Fruit fly (Drosophila melanogaster): Measurements from ENCODE around the gene Cdlc2.

The Cdlc2 gene

DNA sequence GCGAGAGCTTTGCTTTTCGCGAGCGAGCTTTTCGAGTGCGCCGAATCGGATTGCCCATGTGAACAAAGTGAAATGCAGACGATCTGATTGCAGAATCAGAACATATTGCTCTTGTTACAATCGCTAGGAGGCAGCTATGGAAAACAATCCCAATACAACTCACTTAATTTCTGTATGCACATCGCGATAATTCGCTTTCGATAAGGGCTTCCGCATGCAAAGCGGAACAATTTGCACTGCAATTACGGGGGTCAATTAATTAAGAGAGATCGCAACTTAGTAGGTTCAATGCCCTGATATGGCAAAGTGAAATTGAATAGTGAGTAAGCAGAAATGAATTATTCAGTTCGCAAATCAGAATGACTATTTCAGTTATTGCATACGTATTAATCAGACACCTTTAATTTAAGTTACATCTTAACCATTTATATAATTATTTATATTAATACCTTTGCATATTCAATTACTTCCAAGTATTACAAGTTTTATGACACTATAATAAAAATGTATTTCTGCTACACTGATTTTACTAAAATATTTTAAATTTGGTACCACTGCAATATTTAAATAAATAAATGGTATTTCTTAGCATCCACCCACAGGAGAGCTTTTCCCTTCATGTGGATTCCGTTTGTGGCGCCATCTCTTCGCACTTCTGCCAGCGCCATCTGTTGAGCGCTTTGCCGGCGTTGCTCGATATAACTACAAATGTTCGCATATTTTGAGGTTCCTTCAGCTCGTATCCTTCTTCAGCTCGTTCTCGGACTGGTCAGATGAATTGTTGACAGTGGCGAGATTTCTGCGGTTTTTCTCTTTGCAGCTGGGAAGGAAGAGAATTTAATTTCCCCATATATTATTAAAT, 17.8 kb downstream of the Cdlc2 start, which contains the start of gene NLaz (continued):
- TF ChIP-seq pros (GFP tag; optimal IDR thresholded peaks at IDR 0.05) (no peak), CG9437 (GFP tag; optimal IDR thresholded peaks at IDR 0.05) (no peak), CG11456 (GFP tag; IDR thresholded peaks at IDR 0.05) (peak; percentile 97), gce (GFP tag; IDR thresholded peaks at IDR 0.05) (0 out of 3 replicates have a peak, but pooled peaks have one; percentile 11), CG2199 (GFP tag; IDR thresholded peaks at IDR 0.05) (no peak; the same call in 2 of the 3 replicates), CG3838 (GFP tag; optimal IDR thresholded peaks at IDR 0.05) (no peak), Med (GFP tag) (peak; percentile 94), CG10979 (tag; optimal IDR thresholded peaks at IDR 0.05) (no peak), CG5953 (GFP tag; IDR thresholded peaks at IDR 0.05) (0 out of 2 replicates have a peak, but pooled peaks have one; percentile 16), CG7556 (GFP tag; optimal IDR thresholded peaks at IDR 0.05) (no peak), CG6272 (GFP tag; IDR thresholded peaks at IDR 0.05) (no peak), dpn (GFP tag; optimal IDR thresholded peaks at IDR 0.05) (peak in 1 of 2 experiments; percentile 49), CG8924 (tag; optimal IDR thresholded peaks at IDR 0.05) (no peak), CG14860 (GFP tag; IDR thresholded peaks at IDR 0.05; ENCODE audit: partially characterized antibody) (no peak), H2.0 (GFP tag; IDR thresholded peaks at IDR 0.05) (peak; percentile 69), CG2120 (GFP tag; optimal IDR thresholded peaks at IDR 0.05) (no peak), CG10959 (GFP tag; IDR thresholded peaks at IDR 0.05) (peak; percentile 57), trh (GFP tag; optimal IDR thresholded peaks at IDR 0.05) (no peak), CG14014 (GFP tag; IDR thresholded peaks at IDR 0.05) (0 out of 2 replicates have a peak, but pooled peaks have one; percentile 7), CG4730 (GFP tag; IDR thresholded peaks at IDR 0.05) (no peak), HmgZ (tag; optimal IDR thresholded peaks at IDR 0.05) (no peak), zfh2 (GFP tag; optimal IDR thresholded peaks at IDR 0.05) (no peak), sna (GFP tag; IDR thresholded peaks at IDR 0.05; ENCODE audit: partially characterized antibody) (no peak), CG1603 (tag; optimal IDR thresholded peaks at IDR 0.05) (peak; percentile 35), CG10565 (GFP tag; optimal IDR thresholded peaks at IDR 0.05) (no peak), CG12236 (GFP tag; optimal IDR thresholded peaks at IDR 0.05) (no peak), CG7839 (tag; optimal IDR thresholded peaks at IDR 0.05) (peak; percentile 48), ssp (GFP tag; IDR thresholded peaks at IDR 0.05) (peak; percentile 38; the same call in 1 of the 2 replicates), fd64A (GFP tag; optimal IDR thresholded peaks at IDR 0.05) (no peak), dmrt99B (tag; optimal IDR thresholded peaks at IDR 0.05) (peak; percentile 28), CG3065 (GFP tag; optimal IDR thresholded peaks at IDR 0.05) (no peak), CG10274 (GFP tag; optimal IDR thresholded peaks at IDR 0.05) (no peak), sens-2 (GFP tag; IDR thresholded peaks at IDR 0.05) (no peak), CG3995 (GFP tag; optimal IDR thresholded peaks at IDR 0.05) (no peak), CG7786 (GFP tag; optimal IDR thresholded peaks at IDR 0.05) (no peak), CG3847 (GFP tag; IDR thresholded peaks at IDR 0.05) (peak; percentile 53), Hr3 (GFP tag; optimal IDR thresholded peaks at IDR 0.05) (peak; percentile 27), sqz (GFP tag; optimal IDR thresholded peaks at IDR 0.05) (no peak), CG11398 (GFP tag; optimal IDR thresholded peaks at IDR 0.05) (no peak), Sin3A (optimal IDR thresholded peaks at IDR 0.05) (no peak), pum (GFP tag; optimal IDR thresholded peaks at IDR 0.05) (peak; percentile 9), CG12391 (tag; optimal IDR thresholded peaks at IDR 0.05) (no peak), ewg (GFP tag; optimal IDR thresholded peaks at IDR 0.05) (peak; percentile 42), tx (GFP tag; optimal IDR thresholded peaks at IDR 0.05) (no peak), NC2α (GFP tag; optimal IDR thresholded peaks at IDR 0.05) (no peak), Lim3 (GFP tag; IDR thresholded peaks at IDR 0.05) (no peak), CG14441 (GFP tag; IDR thresholded peaks at IDR 0.05) (peak; percentile 57), CHES-1-like (GFP tag; optimal IDR thresholded peaks at IDR 0.05) (no peak), Doc3 (GFP tag; IDR thresholded peaks at IDR 0.05; ENCODE audit: partially characterized antibody) (no peak), CG8388 (GFP tag; optimal IDR thresholded peaks at IDR 0.05) (no peak)
